Fruit fly (Drosophila melanogaster) whole organism, prepupa: Measurements from ENCODE around the gene CG31875.

Experiments
- Blimp-1 ChIP-seq: fragments of 200-800 bp; sonication (Bioruptor generic); optimal IDR thresholded peaks from 3 replicates; lab custom pipeline; 2017; ENCODE audit warnings: missing biosample characterization, missing genetic modification characterization, mild to moderate bottlenecking, moderate library complexity, missing genetic modification reagents
- CG10631 ChIP-seq: fragments of 200-800 bp; sonication (Bioruptor generic); optimal IDR thresholded peaks from 2 replicates; lab custom pipeline; 2016; ENCODE audit warnings: missing biosample characterization, missing genetic modification characterization
- CG10669 ChIP-seq: fragments of 200-800 bp; sonication (Bioruptor generic); optimal IDR thresholded peaks from 3 replicates; lab custom pipeline; 2018; ENCODE audit warnings: missing biosample characterization, mild to moderate bottlenecking, missing genetic modification characterization, moderate library complexity
- CG11294 ChIP-seq: fragments of 200-800 bp; sonication (Bioruptor generic); IDR thresholded peaks from 2 replicates; pipeline ENCODE4 v1.3.6; 2022; ENCODE audit warnings: missing biosample characterization, missing genetic modification characterization
- CG11902 ChIP-seq: fragments of 200-800 bp; sonication (Bioruptor generic); optimal IDR thresholded peaks from 3 replicates; lab custom pipeline; 2016; ENCODE audit warnings: missing biosample characterization, missing genetic modification characterization
- CG15336 ChIP-seq: fragments of 200-800 bp; sonication (Bioruptor generic); IDR thresholded peaks from 2 replicates; pipeline ENCODE4 v1.3.6; 2022; ENCODE audit warnings: missing biosample characterization, missing genetic modification characterization
- CG1621 ChIP-seq: fragments of 200-800 bp; sonication (Bioruptor generic); optimal IDR thresholded peaks from 3 replicates; lab custom pipeline; 2018; ENCODE audit warnings: missing biosample characterization, mild to moderate bottlenecking, missing genetic modification characterization
- CG16779 ChIP-seq: fragments of 200-800 bp; sonication (Bioruptor generic); optimal IDR thresholded peaks from 3 replicates; lab custom pipeline; 2017; ENCODE audit warnings: missing biosample characterization, mild to moderate bottlenecking, missing genetic modification characterization
- CG3032 ChIP-seq: fragments of 200-800 bp; optimal IDR thresholded peaks from 2 replicates; lab custom pipeline; 2019; ENCODE audit warnings: missing biosample characterization, mild to moderate bottlenecking, missing genetic modification characterization, moderate library complexity
- CG31627 ChIP-seq: fragments of 200-800 bp; sonication (Bioruptor generic); optimal IDR thresholded peaks from 3 replicates; lab custom pipeline; 2016; ENCODE audit warnings: missing biosample characterization, missing genetic modification characterization
- CG32006 ChIP-seq: fragments of 200-800 bp; sonication (Bioruptor generic); optimal IDR thresholded peaks from 3 replicates; lab custom pipeline; 2017; ENCODE audit warnings: missing biosample characterization, mild to moderate bottlenecking, missing genetic modification characterization
- CG3919 ChIP-seq: fragments of 200-800 bp; sonication (Bioruptor generic); optimal IDR thresholded peaks from 3 replicates; lab custom pipeline; 2016; ENCODE audit warnings: missing biosample characterization, missing genetic modification characterization
- CG4318 ChIP-seq: fragments of 200-800 bp; sonication (Bioruptor generic); optimal IDR thresholded peaks from 3 replicates; lab custom pipeline; 2017; ENCODE audit warnings: missing biosample characterization, mild to moderate bottlenecking, missing genetic modification characterization
- CG6163 ChIP-seq: fragments of 200-800 bp; sonication (Bioruptor generic); IDR thresholded peaks from 3 replicates; pipeline ENCODE4 v1.3.6; 2022; ENCODE audit warnings: missing biosample characterization, missing genetic modification characterization
- CG6276 ChIP-seq: fragments of 200-800 bp; sonication (Bioruptor generic); optimal IDR thresholded peaks from 2 replicates; lab custom pipeline; 2017; ENCODE audit warnings: missing biosample characterization, mild to moderate bottlenecking, missing genetic modification characterization
- CG6792 ChIP-seq: fragments of 200-800 bp; sonication (Bioruptor generic); optimal IDR thresholded peaks from 3 replicates; lab custom pipeline; 2016; ENCODE audit warnings: missing biosample characterization, missing genetic modification characterization
- CG6854 ChIP-seq: fragments of 200-800 bp; sonication (Bioruptor generic); optimal IDR thresholded peaks from 2 replicates; lab custom pipeline; 2017; ENCODE audit warnings: missing biosample characterization, mild to moderate bottlenecking, missing genetic modification characterization
- CG7368 ChIP-seq: fragments of 200-800 bp; sonication (Bioruptor generic); optimal IDR thresholded peaks from 3 replicates; lab custom pipeline; 2016; ENCODE audit warnings: missing biosample characterization, missing genetic modification characterization
- CG8119 ChIP-seq: fragments of 200-800 bp; sonication (Bioruptor generic); IDR thresholded peaks from 3 replicates; pipeline ENCODE4 v1.3.6; 2022; ENCODE audit warnings: missing biosample characterization, missing genetic modification characterization
- CG8319 ChIP-seq: fragments of 200-800 bp; sonication (Bioruptor generic); optimal IDR thresholded peaks from 3 replicates; lab custom pipeline; 2016; ENCODE audit warnings: missing biosample characterization, missing genetic modification characterization
- CG8632 ChIP-seq: fragments of 200-800 bp; sonication (Bioruptor generic); optimal IDR thresholded peaks from 3 replicates; lab custom pipeline; 2016; ENCODE audit warnings: missing biosample characterization, missing genetic modification characterization
- Eip75B ChIP-seq: fragments of 200-800 bp; sonication (Bioruptor generic); optimal IDR thresholded peaks from 3 replicates; lab custom pipeline; 2016; ENCODE audit warnings: missing biosample characterization, missing genetic modification characterization
- Eip78C ChIP-seq: fragments of 200-800 bp; sonication (Bioruptor generic); peaks from one replicate; lab custom pipeline; 2016; ENCODE audit warnings: missing biosample characterization, missing genetic modification characterization
- Eip93F ChIP-seq: fragments of 200-800 bp; sonication (Bioruptor generic); optimal IDR thresholded peaks from 2 replicates; lab custom pipeline; 2016; ENCODE audit warnings: missing biosample characterization, mild to moderate bottlenecking, missing genetic modification characterization
- Ets21C ChIP-seq: fragments of 200-800 bp; sonication (Bioruptor generic); optimal IDR thresholded peaks from 3 replicates; lab custom pipeline; 2016; ENCODE audit warnings: missing biosample characterization, missing genetic modification characterization
- Ets96B ChIP-seq: fragments of 200-800 bp; optimal IDR thresholded peaks from 2 replicates; lab custom pipeline; 2019; ENCODE audit warnings: missing biosample characterization, mild to moderate bottlenecking, missing genetic modification characterization, moderate library complexity
- Gug ChIP-seq: fragments of 200-800 bp; sonication (Bioruptor generic); IDR thresholded peaks from 2 replicates; pipeline ENCODE4 v1.3.6; 2022; ENCODE audit warnings: missing biosample characterization, missing genetic modification characterization
- Hr38 ChIP-seq: sonication (Bioruptor generic); optimal IDR thresholded peaks from 2 replicates; lab custom pipeline; 2016; ENCODE audit warnings: missing biosample characterization, missing genetic modification characterization
- Hr39 ChIP-seq: fragments of 200-800 bp; sonication (Bioruptor generic); optimal IDR thresholded peaks from 2 replicates; lab custom pipeline; 2016; ENCODE audit warnings: missing biosample characterization, missing genetic modification characterization
- Hr4 ChIP-seq: fragments of 200-800 bp; sonication (Bioruptor generic); optimal IDR thresholded peaks from 3 replicates; lab custom pipeline; 2016; ENCODE audit warnings: missing biosample characterization, missing genetic modification characterization
- OdsH ChIP-seq: fragments of 200-800 bp; sonication (Bioruptor generic); optimal IDR thresholded peaks from 3 replicates; lab custom pipeline; 2016; ENCODE audit warnings: missing biosample characterization, missing genetic modification characterization
- Smox ChIP-seq: fragments of 200-800 bp; sonication (Bioruptor generic); optimal IDR thresholded peaks from 3 replicates; lab custom pipeline; 2016; ENCODE audit warnings: missing biosample characterization, missing genetic modification characterization
- achi ChIP-seq: fragments of 200-800 bp; sonication (Bioruptor generic); optimal IDR thresholded peaks from 3 replicates; lab custom pipeline; 2016; ENCODE audit warnings: missing biosample characterization, missing genetic modification characterization
- acj6 ChIP-seq: fragments of 200-800 bp; sonication (Bioruptor generic); optimal IDR thresholded peaks from 3 replicates; lab custom pipeline; 2016; ENCODE audit warnings: missing biosample characterization, missing genetic modification characterization
- dsx ChIP-seq: fragments of 200-800 bp; optimal IDR thresholded peaks from 3 replicates; lab custom pipeline; 2019; ENCODE audit warnings: missing biosample characterization, mild to moderate bottlenecking, missing genetic modification characterization, moderate library complexity; ENCODE audit not compliant: poor library complexity, severe bottlenecking
- eg ChIP-seq: fragments of 200-800 bp; sonication (Bioruptor generic); IDR thresholded peaks from 3 replicates; pipeline ENCODE4 v1.3.6; 2022; ENCODE audit warnings: missing biosample characterization, missing genetic modification characterization
- esn ChIP-seq: fragments of 200-800 bp; sonication (Bioruptor generic); optimal IDR thresholded peaks from 2 replicates; lab custom pipeline; 2016; ENCODE audit warnings: missing biosample characterization, mild to moderate bottlenecking, missing genetic modification characterization, moderate library complexity
- fd59A ChIP-seq: fragments of 200-800 bp; sonication (Bioruptor generic); optimal IDR thresholded peaks from 2 replicates; lab custom pipeline; 2017; ENCODE audit warnings: missing biosample characterization, mild to moderate bottlenecking, missing genetic modification characterization, missing genetic modification reagents
- fd85E ChIP-seq: fragments of 200-800 bp; sonication (Bioruptor generic); optimal IDR thresholded peaks from 3 replicates; lab custom pipeline; 2016; ENCODE audit warnings: missing biosample characterization, missing genetic modification characterization
- fkh ChIP-seq: fragments of 200-800 bp; sonication (Bioruptor generic); optimal IDR thresholded peaks from 3 replicates; lab custom pipeline; 2017; ENCODE audit warnings: missing biosample characterization, mild to moderate bottlenecking, missing genetic modification characterization, moderate library complexity
- lz ChIP-seq: fragments of 200-800 bp; sonication (Bioruptor generic); optimal IDR thresholded peaks from 3 replicates; lab custom pipeline; 2016; ENCODE audit warnings: missing biosample characterization, missing genetic modification characterization
- net ChIP-seq: fragments of 200-800 bp; sonication (Bioruptor generic); optimal IDR thresholded peaks from 3 replicates; lab custom pipeline; 2016; ENCODE audit warnings: missing biosample characterization, missing genetic modification characterization
- salr ChIP-seq, 2 experiments: fragments of 200-800 bp; sonication (Bioruptor generic); optimal IDR thresholded peaks; 3 replicates each; lab custom pipeline; 2016 to 2018; ENCODE audit warnings: missing biosample characterization in 2 of 2, missing genetic modification characterization in 2 of 2, mild to moderate bottlenecking in 1 of 2
- ss ChIP-seq, 2 experiments: fragments of 200-800 bp; sonication (Bioruptor generic); optimal IDR thresholded peaks; 2 replicates in 1 of 2; 3 replicates in 1 of 2; lab custom pipeline; 2017 to 2018; ENCODE audit warnings: mild to moderate bottlenecking in 2 of 2, missing biosample characterization in 2 of 2, missing genetic modification characterization in 2 of 2, moderate library complexity in 1 of 2
- svp ChIP-seq: fragments of 200-800 bp; sonication (Bioruptor generic); peaks from one replicate; lab custom pipeline; 2016; ENCODE audit warnings: missing biosample characterization, missing genetic modification characterization
- topi ChIP-seq: fragments of 200-800 bp; sonication (Bioruptor generic); optimal IDR thresholded peaks from 3 replicates; lab custom pipeline; 2016; ENCODE audit warnings: missing biosample characterization, missing genetic modification characterization
- vri ChIP-seq: fragments of 200-800 bp; sonication (Bioruptor generic); optimal IDR thresholded peaks from 3 replicates; lab custom pipeline; 2016; ENCODE audit warnings: missing biosample characterization, mild to moderate bottlenecking, missing genetic modification characterization

Gene CG31875

dm6 chr2L:9954119-9954518, 48.4 kb downstream of the CG31875 start, which contains the start of the genes CG13126 and CG4709 (continued):
- peak; percentile 95 for TF ChIP-seq Ets96B (tag; lab: Kevin White, UChicago)
- TF ChIP-seq Hr38, result no peak
- peak; percentile 74 for TF ChIP-seq lz (GFP tag; lab: Kevin White, UChicago)
- TF ChIP-seq CG6792 (GFP tag; lab: Kevin White, UChicago), result peak; percentile 86
- peak; percentile 79 for TF ChIP-seq Blimp-1 (GFP tag; lab: Kevin White, UChicago)
- peak; percentile 78 for TF ChIP-seq Eip75B (GFP tag; lab: Kevin White, UChicago)
- peak; percentile 93 for TF ChIP-seq acj6 (GFP tag; lab: Kevin White, UChicago)
- peak; percentile 88 for TF ChIP-seq CG6276 (GFP tag; lab: Kevin White, UChicago)

DNA sequence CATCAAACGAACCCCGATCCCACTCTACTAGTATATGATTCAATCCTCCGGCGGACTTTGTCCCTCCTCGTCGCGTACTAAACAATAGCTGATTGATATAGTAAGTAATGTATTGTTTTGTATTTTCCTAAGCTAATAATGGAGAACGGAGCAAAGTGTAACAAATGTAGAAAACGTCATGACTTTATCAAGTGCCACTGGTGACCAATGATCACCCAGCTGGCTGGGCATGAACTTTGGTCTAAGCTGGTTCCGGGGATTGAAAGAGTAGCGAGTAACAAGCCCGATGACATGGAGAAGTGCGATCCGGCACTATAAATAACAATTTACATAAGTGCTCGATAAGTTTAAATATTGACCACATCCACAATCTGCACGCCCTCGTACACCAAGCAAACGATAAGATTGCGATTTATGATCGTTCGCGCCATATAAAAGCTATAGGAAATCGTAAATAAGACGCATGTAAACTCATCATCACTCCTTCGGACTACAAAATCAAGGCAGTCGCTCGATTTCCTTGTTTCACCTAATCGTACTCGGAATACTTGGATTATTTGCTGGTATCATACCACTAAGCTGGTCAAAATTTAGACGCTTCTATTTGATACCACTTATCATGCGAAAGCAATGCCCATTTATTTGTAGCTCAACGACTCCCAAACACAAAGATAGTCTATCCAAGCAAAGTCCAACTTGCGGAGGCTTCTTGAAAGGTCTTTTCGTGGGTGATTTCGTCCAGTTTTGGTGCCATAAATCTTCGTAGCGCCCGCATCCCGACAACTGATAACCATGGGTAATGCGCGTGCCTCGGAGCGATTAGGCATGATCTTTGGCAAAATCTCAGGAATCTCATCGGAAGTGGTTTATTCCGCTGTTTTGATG, 53.1 kb downstream of the CG31875 start:
- TF ChIP-seq Hr39 (GFP tag; lab: Kevin White, UChicago) (no peak), CG8119 (peak; percentile 39; the same call in 1 of the 3 replicates), Smox (GFP tag; lab: Kevin White, UChicago) (no peak), CG10631 (GFP tag; lab: Kevin White, UChicago) (no peak), lz (GFP tag; lab: Kevin White, UChicago) (no peak), achi (GFP tag; lab: Kevin White, UChicago) (no peak), CG3919 (GFP tag; lab: Kevin White, UChicago) (peak; percentile 4), Ets21C (GFP tag; lab: Kevin White, UChicago) (no peak), Eip78C (peak; percentile 34), svp (GFP tag; lab: Kevin White, UChicago) (peak; percentile 60), CG8632 (no peak), CG6792 (GFP tag; lab: Kevin White, UChicago) (no peak), CG6854 (GFP tag; lab: Kevin White, UChicago) (peak; percentile 10), CG6276 (GFP tag; lab: Kevin White, UChicago) (peak; percentile 75), vri (GFP tag; lab: Kevin White, UChicago) (peak; percentile 79), CG6163 (GFP tag; lab: Robert Waterston, UW) (no peak), fd59A (GFP tag; lab: Kevin White, UChicago) (no peak), esn (GFP tag; lab: Kevin White, UChicago) (no peak), Eip75B (GFP tag; lab: Kevin White, UChicago) (no peak), CG32006 (GFP tag; lab: Kevin White, UChicago) (no peak), CG16779 (tag; lab: Kevin White, UChicago) (peak; percentile 60), fd85E (no peak), Eip93F (GFP tag; lab: Kevin White, UChicago) (no peak), topi (GFP tag; lab: Kevin White, UChicago) (no peak), dsx (no peak), CG4318 (no peak), ss (GFP tag; optimal IDR thresholded peaks at IDR 0.05; lab: Kevin White, UChicago) (peak; percentile 46 to 49), eg (GFP tag; lab: Robert Waterston, UW) (peak; percentile 31; the same call in 1 of the 3 replicates), net (GFP tag; lab: Kevin White, UChicago) (peak; percentile 29), Gug (GFP tag; lab: Robert Waterston, UW) (no peak), Hr4 (GFP tag; lab: Kevin White, UChicago) (no peak), salr (GFP tag; optimal IDR thresholded peaks at IDR 0.05; lab: Kevin White, UChicago) (no peak), CG1621 (tag; lab: Kevin White, UChicago) (no peak), OdsH (GFP tag; lab: Kevin White, UChicago) (no peak), CG11902 (GFP tag; lab: Kevin White, UChicago) (no peak), CG7368 (GFP tag; lab: Kevin White, UChicago) (no peak), CG31627 (GFP tag; lab: Kevin White, UChicago) (no peak), Blimp-1 (GFP tag; lab: Kevin White, UChicago) (no peak), CG8319 (GFP tag; lab: Kevin White, UChicago) (no peak), CG15336 (GFP tag; lab: Robert Waterston, UW) (no peak), fkh (GFP tag; lab: Kevin White, UChicago) (no peak), CG10669 (GFP tag; lab: Kevin White, UChicago) (no peak), CG11294 (no peak), CG3032 (tag; lab: Kevin White, UChicago) (no peak)
